Fruit fly (Drosophila melanogaster) whole organism, prepupa: ENCODE results near the gene Ccdc58.

Source experiments
- CG15336 ChIP-seq: fragments of 200-800 bp; sonication (Bioruptor generic); IDR thresholded peaks from 2 replicates; pipeline ENCODE4 v1.3.6; 2022; ENCODE audit warnings: missing biosample characterization, missing genetic modification characterization
- CG9139 ChIP-seq: fragments of 200-800 bp; sonication (Bioruptor generic); optimal IDR thresholded peaks from 3 replicates; lab custom pipeline; 2017; ENCODE audit warnings: missing biosample characterization, mild to moderate bottlenecking, missing genetic modification characterization
- Eip75B ChIP-seq: fragments of 200-800 bp; sonication (Bioruptor generic); optimal IDR thresholded peaks from 3 replicates; lab custom pipeline; 2016; ENCODE audit warnings: missing biosample characterization, missing genetic modification characterization
- Hr38 ChIP-seq: sonication (Bioruptor generic); optimal IDR thresholded peaks from 2 replicates; lab custom pipeline; 2016; ENCODE audit warnings: missing biosample characterization, missing genetic modification characterization
- Hr39 ChIP-seq: fragments of 200-800 bp; sonication (Bioruptor generic); optimal IDR thresholded peaks from 2 replicates; lab custom pipeline; 2016; ENCODE audit warnings: missing biosample characterization, missing genetic modification characterization
- acj6 ChIP-seq: fragments of 200-800 bp; sonication (Bioruptor generic); optimal IDR thresholded peaks from 3 replicates; lab custom pipeline; 2016; ENCODE audit warnings: missing biosample characterization, missing genetic modification characterization
- ss ChIP-seq, 2 experiments: fragments of 200-800 bp; sonication (Bioruptor generic); optimal IDR thresholded peaks; 2 replicates in 1 of 2; 3 replicates in 1 of 2; lab custom pipeline; 2017 to 2018; ENCODE audit warnings: mild to moderate bottlenecking in 2 of 2, missing biosample characterization in 2 of 2, missing genetic modification characterization in 2 of 2, moderate library complexity in 1 of 2
- vri ChIP-seq: fragments of 200-800 bp; sonication (Bioruptor generic); optimal IDR thresholded peaks from 3 replicates; lab custom pipeline; 2016; ENCODE audit warnings: missing biosample characterization, mild to moderate bottlenecking, missing genetic modification characterization

- TF ChIP-seq CG15336 (GFP tag; lab: Robert Waterston, UW) (no peak), acj6 (no peak), Hr39 (GFP tag; lab: Kevin White, UChicago) (no peak), Eip75B (GFP tag; lab: Kevin White, UChicago) (no peak), vri (GFP tag; lab: Kevin White, UChicago) (no peak), CG9139 (no peak), ss (GFP tag; optimal IDR thresholded peaks at IDR 0.05; lab: Kevin White, UChicago) (no peak), Hr38 (GFP tag; lab: Kevin White, UChicago) (no peak)
Measured at dm6 chr3L:19813075-19813903, 8.3 kb downstream of the Ccdc58 start, which contains the start of gene Cyp305a1.
